Worm (Caenorhabditis elegans) whole organism, L4 larva: ENCODE measurements around the gene acc-1.
A peak's percentile ranks its signal among the peaks of the same experiment; 100 is the strongest.

Source experiments
- F10B5.3 ChIP-seq: sonication (generic microtip); optimal IDR thresholded peaks from 2 replicates; lab custom pipeline; 2016; ENCODE audit warnings: mild to moderate bottlenecking, missing genetic modification characterization, missing compliant biosample characterization
- F26F4.8 ChIP-seq: fragments of 200-800 bp; sonication (Bioruptor generic); conservative IDR thresholded peaks from 2 replicates; pipeline ENCODE4 v1.3.6; 2022; ENCODE audit warnings: missing genetic modification characterization, missing compliant biosample characterization
- F44E2.7 ChIP-seq: fragments of 200-800 bp; sonication (Bioruptor generic); IDR thresholded peaks from 2 replicates; pipeline ENCODE4 v2.1.2; 2022; ENCODE audit warnings: missing genetic modification characterization, missing compliant biosample characterization
- F49E8.2 ChIP-seq: sonication (generic microtip); optimal IDR thresholded peaks from 2 replicates; lab custom pipeline; 2016; ENCODE audit warnings: missing compliant biosample characterization, mild to moderate bottlenecking, missing genetic modification characterization, borderline replicate concordance
- T20F7.1 ChIP-seq: fragments of 200-800 bp; sonication (Bioruptor generic); optimal IDR thresholded peaks from 2 replicates; lab custom pipeline; 2018; ENCODE audit warnings: mild to moderate bottlenecking, missing genetic modification characterization, missing compliant biosample characterization
- Y105C5A.15 ChIP-seq: fragments of 200-800 bp; sonication (Bioruptor generic); IDR thresholded peaks from 2 replicates; pipeline ENCODE4 v1.3.6; 2022; ENCODE audit warnings: missing genetic modification characterization, missing compliant biosample characterization
- Y5F2A.4 ChIP-seq: fragments of 200-800 bp; sonication (Bioruptor generic); optimal IDR thresholded peaks from 2 replicates; lab custom pipeline; 2018; ENCODE audit warnings: mild to moderate bottlenecking, missing genetic modification characterization, missing compliant biosample characterization
- ZK337.2 ChIP-seq: fragments of 200-800 bp; sonication (Bioruptor generic); IDR thresholded peaks from 2 replicates; pipeline ENCODE4 v1.3.6; 2022; ENCODE audit warnings: missing genetic modification reagents, missing genetic modification characterization, missing compliant biosample characterization
- ZK546.5 ChIP-seq, 2 experiments: sonication (generic microtip); optimal IDR thresholded peaks; 2 replicates each; lab custom pipeline; 2017; ENCODE audit warnings: missing biosample characterization in 2 of 2, missing genetic modification characterization in 2 of 2
- aly-2 ChIP-seq: sonication (generic microtip); optimal IDR thresholded peaks from 2 replicates; lab custom pipeline; 2018; ENCODE audit warnings: missing biosample characterization, missing genetic modification characterization
- attf-4 ChIP-seq: sonication (generic microtip); optimal IDR thresholded peaks from 3 replicates; lab custom pipeline; 2017; ENCODE audit warnings: missing biosample characterization, missing genetic modification characterization
- ceh-62 ChIP-seq: sonication (generic microtip); optimal IDR thresholded peaks from 2 replicates; lab custom pipeline; 2017; ENCODE audit warnings: missing biosample characterization, missing genetic modification characterization
- ceh-82 ChIP-seq: sonication (generic microtip); optimal IDR thresholded peaks from 2 replicates; lab custom pipeline; 2017; ENCODE audit warnings: missing biosample characterization, missing genetic modification characterization
- cey-2 ChIP-seq: sonication (generic microtip); optimal IDR thresholded peaks from 3 replicates; lab custom pipeline; 2017; ENCODE audit warnings: missing genetic modification characterization, mild to moderate bottlenecking, missing compliant biosample characterization, antibody characterized with exemption, borderline replicate concordance; ENCODE audit not compliant: insufficient read depth
- daf-12 ChIP-seq: fragments of 150-350 bp; optimal IDR thresholded peaks from 2 replicates; lab custom pipeline; 2014; ENCODE audit warnings: missing biosample characterization, missing genetic modification reagents, missing genetic modification characterization
- dmd-6 ChIP-seq: fragments of 200-800 bp; sonication (Bioruptor generic); IDR thresholded peaks from 2 replicates; pipeline ENCODE4 v1.3.6; 2022; ENCODE audit warnings: missing genetic modification reagents, missing genetic modification characterization, missing compliant biosample characterization
- dmd-8 ChIP-seq: fragments of 200-800 bp; sonication (Bioruptor generic); IDR thresholded peaks from 2 replicates; pipeline ENCODE4 v1.3.6; 2022; ENCODE audit warnings: missing genetic modification characterization, missing compliant biosample characterization
- dpl-1 ChIP-seq: fragments of 150-350 bp; optimal IDR thresholded peaks from 2 replicates; lab custom pipeline; 2014; ENCODE audit warnings: missing biosample characterization, missing genetic modification reagents, missing genetic modification characterization
- duxl-1 ChIP-seq: sonication (generic microtip); optimal IDR thresholded peaks from 2 replicates; lab custom pipeline; 2016; ENCODE audit warnings: mild to moderate bottlenecking, missing genetic modification characterization, moderate library complexity, missing compliant biosample characterization; ENCODE audit not compliant: poor library complexity
- egl-27 ChIP-seq: sonication (generic microtip); optimal IDR thresholded peaks from 3 replicates; lab custom pipeline; 2017; ENCODE audit warnings: missing biosample characterization, missing genetic modification reagents, missing genetic modification characterization
- fkh-10 ChIP-seq: fragments of 150-350 bp; optimal IDR thresholded peaks from 2 replicates; lab custom pipeline; 2014; ENCODE audit warnings: missing biosample characterization, missing genetic modification reagents, missing genetic modification characterization
- gei-8 ChIP-seq: fragments of 200-800 bp; sonication (Bioruptor generic); optimal IDR thresholded peaks from 2 replicates; lab custom pipeline; 2018; ENCODE audit warnings: mild to moderate bottlenecking, missing genetic modification characterization, missing compliant biosample characterization
- hlh-11 ChIP-seq: fragments of 200-800 bp; sonication (Bioruptor generic); optimal IDR thresholded peaks from 2 replicates; lab custom pipeline; 2018; ENCODE audit warnings: mild to moderate bottlenecking, missing genetic modification characterization, missing compliant biosample characterization
- lim-7 ChIP-seq: fragments of 200-800 bp; sonication (Bioruptor generic); IDR thresholded peaks from 2 replicates; pipeline ENCODE4 v1.3.6; 2022; ENCODE audit warnings: missing genetic modification characterization, missing compliant biosample characterization
- lin-13 ChIP-seq: fragments of 150-350 bp; optimal IDR thresholded peaks from 2 replicates; lab custom pipeline; 2014; ENCODE audit warnings: missing biosample characterization, missing genetic modification reagents, missing genetic modification characterization
- lin-38 ChIP-seq: fragments of 200-800 bp; sonication (Bioruptor generic); IDR thresholded peaks from 2 replicates; pipeline ENCODE4 v1.3.6; 2022; ENCODE audit warnings: missing genetic modification reagents, missing genetic modification characterization, missing compliant biosample characterization
- lsy-2 ChIP-seq, 2 experiments: fragments of 150-350 bp in 1 of 2; sonication (generic microtip) in 1 of 2; optimal IDR thresholded peaks; 2 replicates each; lab custom pipeline; 2014 to 2017; ENCODE audit warnings: missing biosample characterization in 2 of 2, missing genetic modification characterization in 2 of 2
- mdt-29 ChIP-seq: fragments of 200-800 bp; sonication (Bioruptor generic); IDR thresholded peaks from 2 replicates; pipeline ENCODE4 v1.3.6; 2022; ENCODE audit warnings: missing genetic modification reagents, missing genetic modification characterization, missing compliant biosample characterization
- mep-1 ChIP-seq: fragments of 150-350 bp; sonication (generic microtip); optimal IDR thresholded peaks from 3 replicates; lab custom pipeline; 2014; ENCODE audit warnings: missing biosample characterization, missing genetic modification characterization
- mes-2 ChIP-seq: sonication (generic microtip); optimal IDR thresholded peaks from 2 replicates; lab custom pipeline; 2016; ENCODE audit warnings: missing genotype, mild to moderate bottlenecking, missing genetic modification characterization, missing compliant biosample characterization; ENCODE audit not compliant: poor library complexity, severe bottlenecking
- mxl-2 ChIP-seq: fragments of 200-800 bp; sonication (Bioruptor generic); conservative IDR thresholded peaks from 2 replicates; pipeline ENCODE4 v1.3.6; 2022; ENCODE audit warnings: missing genetic modification reagents, missing genetic modification characterization, missing compliant biosample characterization
- mxl-3 ChIP-seq: fragments of 200-800 bp; sonication (Bioruptor generic); optimal IDR thresholded peaks from 2 replicates; lab custom pipeline; 2018; ENCODE audit warnings: mild to moderate bottlenecking, missing genetic modification characterization, missing compliant biosample characterization
- nhr-237 ChIP-seq: sonication (generic microtip); optimal IDR thresholded peaks from 2 replicates; lab custom pipeline; 2017; ENCODE audit warnings: missing biosample characterization, missing genetic modification characterization
- nhr-25 ChIP-seq: sonication (generic microtip); optimal IDR thresholded peaks from 2 replicates; lab custom pipeline; 2017; ENCODE audit warnings: missing genetic modification characterization, mild to moderate bottlenecking, missing compliant biosample characterization, antibody characterized with exemption, moderate library complexity, borderline replicate concordance; ENCODE audit not compliant: insufficient read depth
- nhr-42 ChIP-seq: fragments of 200-800 bp; sonication (Bioruptor generic); IDR thresholded peaks from 2 replicates; pipeline ENCODE4 v1.3.6; 2022; ENCODE audit warnings: missing genetic modification characterization, missing compliant biosample characterization
- nhr-48 ChIP-seq: sonication (generic microtip); optimal IDR thresholded peaks from 2 replicates; lab custom pipeline; 2016; ENCODE audit warnings: mild to moderate bottlenecking, missing genetic modification characterization, missing compliant biosample characterization
- nhr-6 ChIP-seq: fragments of 150-350 bp; optimal IDR thresholded peaks from 2 replicates; lab custom pipeline; 2014; ENCODE audit warnings: missing biosample characterization, missing genetic modification characterization
- nhr-76 ChIP-seq: fragments of 150-350 bp; optimal IDR thresholded peaks from 2 replicates; lab custom pipeline; 2014; ENCODE audit warnings: missing biosample characterization, missing genetic modification characterization
- pha-4 ChIP-seq, 2 experiments: fragments of 150-350 bp in 1 of 2; fragments of 200-800 bp in 1 of 2; sonication (Bioruptor generic) in 1 of 2; IDR thresholded peaks in 1 of 2; optimal IDR thresholded peaks in 1 of 2; 2 replicates each; pipeline versions ENCODE4 v1.3.6 to Lab custom; 2014 to 2022; ENCODE audit warnings: missing genetic modification characterization in 2 of 2, missing genetic modification reagents in 2 of 2, missing biosample characterization in 1 of 2, missing compliant biosample characterization in 1 of 2
- php-3 ChIP-seq: fragments of 200-800 bp; sonication (Bioruptor generic); IDR thresholded peaks from 2 replicates; pipeline ENCODE4 v1.3.6; 2022; ENCODE audit warnings: missing genetic modification reagents, missing genetic modification characterization, missing compliant biosample characterization
- pqm-1 ChIP-seq: sonication (generic microtip); optimal IDR thresholded peaks from 2 replicates; lab custom pipeline; 2017; ENCODE audit warnings: missing biosample characterization, missing genetic modification characterization
- saeg-2 ChIP-seq: fragments of 200-800 bp; sonication (Bioruptor generic); IDR thresholded peaks from 2 replicates; pipeline ENCODE4 v1.3.6; 2022; ENCODE audit warnings: missing genetic modification reagents, missing genetic modification characterization, missing compliant biosample characterization
- snpc-1.2 ChIP-seq: fragments of 200-800 bp; sonication (Bioruptor generic); IDR thresholded peaks from 2 replicates; pipeline ENCODE4 v1.3.6; 2022; ENCODE audit warnings: missing genetic modification reagents, missing genetic modification characterization, missing compliant biosample characterization
- tag-97 ChIP-seq: fragments of 200-800 bp; sonication (Bioruptor generic); IDR thresholded peaks from 2 replicates; pipeline ENCODE4 v1.3.6; 2022; ENCODE audit warnings: missing genetic modification characterization, missing compliant biosample characterization
- tra-1 ChIP-seq: fragments of 200-800 bp; sonication (Bioruptor generic); IDR thresholded peaks from 2 replicates; pipeline ENCODE4 v1.3.6; 2022; ENCODE audit warnings: missing genetic modification reagents, missing genetic modification characterization, missing compliant biosample characterization
- unc-39 ChIP-seq: sonication (generic microtip); optimal IDR thresholded peaks from 2 replicates; lab custom pipeline; 2017; ENCODE audit warnings: missing biosample characterization, missing genetic modification characterization
- unc-62 ChIP-seq, 3 experiments: fragments of 150-350 bp in 1 of 3; sonication (generic microtip); optimal IDR thresholded peaks in 2 of 3; peaks in 1 of 3; 1 replicate in 1 of 3; 2 replicates in 2 of 3; lab custom pipeline; 2014 to 2017; ENCODE audit warnings: missing biosample characterization in 3 of 3, missing genetic modification characterization in 3 of 3, missing genetic modification reagents in 3 of 3, missing genotype in 1 of 3
- ztf-11 ChIP-seq: fragments of 150-350 bp; optimal IDR thresholded peaks from 2 replicates; lab custom pipeline; 2014; ENCODE audit warnings: missing biosample characterization, missing genetic modification characterization
- ztf-7 ChIP-seq: fragments of 150-350 bp; optimal IDR thresholded peaks from 2 replicates; lab custom pipeline; 2014; ENCODE audit warnings: missing biosample characterization, missing genetic modification characterization

acc-1 gene

ce11 chrIV:9677226-9677992, 19.6 kb downstream of the acc-1 start (continued):
- TF ChIP-seq pha-4 (GFP tag; IDR thresholded peaks at IDR 0.05; lab: Robert Waterston, UW), result no peak
- TF ChIP-seq pha-4 (tag; optimal IDR thresholded peaks at IDR 0.05; lab: Kevin White, UChicago), result peak; percentile 26
- TF ChIP-seq nhr-25 (tag; lab: Kevin White, UChicago), result peak; percentile 21
- TF ChIP-seq nhr-237, result no peak
- peak; percentile 31 for TF ChIP-seq dpl-1 (GFP tag; lab: Kevin White, UChicago)
- TF ChIP-seq ztf-7 (tag; lab: Kevin White, UChicago), result no peak
- no peak for TF ChIP-seq snpc-1.2 (GFP tag; lab: Robert Waterston, UW)
- TF ChIP-seq F26F4.8 (GFP tag; lab: Robert Waterston, UW), result no peak
- no peak for TF ChIP-seq lin-13 (GFP tag; lab: Kevin White, UChicago)
- no peak for TF ChIP-seq ceh-82
- TF ChIP-seq php-3, result no peak
- TF ChIP-seq cey-2 (tag; lab: Kevin White, UChicago), result no peak
- TF ChIP-seq F44E2.7 (GFP tag; lab: Robert Waterston, UW), result no peak
- peak; percentile 92 for TF ChIP-seq dmd-6 (GFP tag; lab: Robert Waterston, UW)
- no peak for TF ChIP-seq nhr-6 (tag; lab: Kevin White, UChicago)
- peak; percentile 53 for TF ChIP-seq pqm-1 (tag; lab: Kevin White, UChicago)
- no peak for TF ChIP-seq lim-7 (GFP tag; lab: Robert Waterston, UW)
- TF ChIP-seq mep-1 (tag; lab: Kevin White, UChicago), result peak; percentile 73
- TF ChIP-seq F10B5.3 (tag; lab: Kevin White, UChicago), result no peak
- TF ChIP-seq ceh-62 (tag; lab: Kevin White, UChicago), result no peak
- TF ChIP-seq lin-38 (GFP tag; lab: Robert Waterston, UW), result no peak; the same call in 1 of the 2 replicates
- TF ChIP-seq ZK546.5 (tag; optimal IDR thresholded peaks at IDR 0.05; lab: Kevin White, UChicago), result no peak
- no peak for TF ChIP-seq unc-39 (tag; lab: Kevin White, UChicago)
- no peak for TF ChIP-seq nhr-76 (tag; lab: Kevin White, UChicago)
- TF ChIP-seq gei-8, result no peak
- no peak for TF ChIP-seq mdt-29 (GFP tag; lab: Robert Waterston, UW)
- TF ChIP-seq tag-97 (GFP tag; lab: Robert Waterston, UW), result no peak
- 0 out of 2 replicates have a peak, but pooled peaks have one; percentile 9 for TF ChIP-seq mxl-2 (GFP tag; lab: Robert Waterston, UW)
- TF ChIP-seq ztf-11 (tag; lab: Kevin White, UChicago), result no peak
- TF ChIP-seq nhr-48 (tag; lab: Kevin White, UChicago), result peak; percentile 85
- TF ChIP-seq mes-2 (tag; lab: Kevin White, UChicago), result peak; percentile 41
- TF ChIP-seq dmd-8 (GFP tag; lab: Robert Waterston, UW), result no peak
- TF ChIP-seq ZK337.2 (GFP tag; lab: Robert Waterston, UW), result no peak
- TF ChIP-seq duxl-1 (tag; lab: Kevin White, UChicago), result no peak
- no peak for TF ChIP-seq nhr-42
- peak; percentile 54 for TF ChIP-seq T20F7.1 (GFP tag; lab: Kevin White, UChicago)
- TF ChIP-seq daf-12, result no peak
- no peak for TF ChIP-seq Y5F2A.4 (GFP tag; lab: Kevin White, UChicago)
- TF ChIP-seq saeg-2 (GFP tag; lab: Robert Waterston, UW), result no peak
- TF ChIP-seq unc-62 (GFP tag; optimal IDR thresholded peaks at IDR 0.05 in 1 of 2; lab: Kevin White, UChicago), result no peak
- no peak for TF ChIP-seq unc-62 (tag; optimal IDR thresholded peaks at IDR 0.05; lab: Kevin White, UChicago)
- TF ChIP-seq mxl-3 (GFP tag; lab: Kevin White, UChicago), result peak; percentile 93
- TF ChIP-seq lsy-2 (tag; optimal IDR thresholded peaks at IDR 0.05; lab: Kevin White, UChicago), result peak; percentile 9 to 84
- no peak for TF ChIP-seq Y105C5A.15 (GFP tag; lab: Robert Waterston, UW)
- TF ChIP-seq fkh-10 (GFP tag; lab: Kevin White, UChicago), result peak; percentile 77
- peak; percentile 90 for TF ChIP-seq hlh-11
- peak; percentile 69 for TF ChIP-seq tra-1 (GFP tag; lab: Robert Waterston, UW)
- no peak for TF ChIP-seq aly-2
- no peak for TF ChIP-seq egl-27
- TF ChIP-seq F49E8.2, result no peak
- no peak for TF ChIP-seq attf-4 (tag; lab: Kevin White, UChicago)
